Worm (Caenorhabditis elegans) whole organism, L4 larva: ENCODE measurements around the gene ttbk-8.2.
A peak's percentile ranks its signal among the peaks of the same experiment; 100 is the strongest.

Source experiments
- F37D6.2 ChIP-seq: sonication (generic microtip); optimal IDR thresholded peaks from 2 replicates; lab custom pipeline; 2016; ENCODE audit warnings: mild to moderate bottlenecking, missing genetic modification characterization, missing compliant biosample characterization
- nhr-102 ChIP-seq: sonication (generic microtip); optimal IDR thresholded peaks from 2 replicates; lab custom pipeline; 2016; ENCODE audit warnings: mild to moderate bottlenecking, missing genetic modification characterization, moderate library complexity, missing compliant biosample characterization
- nhr-28 ChIP-seq: fragments of 150-350 bp; optimal IDR thresholded peaks from 2 replicates; lab custom pipeline; 2014; ENCODE audit warnings: missing biosample characterization, missing genetic modification characterization

DNA sequence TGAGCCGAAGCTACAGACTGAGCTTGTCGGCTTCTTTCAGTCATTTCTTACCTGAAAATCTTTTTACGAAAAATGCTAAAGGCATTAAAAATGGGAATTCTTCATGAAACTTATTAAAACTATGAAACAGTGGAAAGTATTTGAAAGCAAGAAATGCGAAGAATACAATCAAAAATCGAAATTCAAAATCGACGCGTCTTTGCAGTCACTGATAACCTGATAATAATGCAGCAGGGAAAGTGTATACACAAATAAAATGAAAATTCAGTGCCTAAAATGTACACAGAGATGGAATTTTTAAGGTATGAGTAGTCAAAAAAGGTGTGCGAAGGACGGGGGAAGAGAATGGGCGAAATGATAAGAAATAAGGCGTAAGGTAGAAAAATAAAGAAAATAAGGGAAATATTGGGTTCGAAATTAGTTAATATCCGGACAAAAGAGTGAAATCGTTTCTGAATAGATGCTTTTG lies 17.1 kb upstream of the ttbk-8.2 start, which contains the start of gene C39H7.4:
- TF ChIP-seq F37D6.2 (tag; lab: Kevin White, UChicago) (no peak), nhr-28 (peak; percentile 87), nhr-102 (tag; lab: Kevin White, UChicago) (no peak)
